Worm (Caenorhabditis elegans): Measurements from ENCODE around the gene flh-2.

flh-2 gene

ce11 chrIII:4952970-4953369, 1.0 kb downstream of the flh-2 start:
- no peak for TF ChIP-seq R02D3.7 (tag; optimal IDR thresholded peaks at IDR 0.05)
- TF ChIP-seq nhr-12 (tag; optimal IDR thresholded peaks at IDR 0.05), result no peak
- TF ChIP-seq nhr-21 (tag; optimal IDR thresholded peaks at IDR 0.05), result no peak
- no peak for TF ChIP-seq elt-1 (tag; optimal IDR thresholded peaks at IDR 0.05)
- no peak for TF ChIP-seq snpc-4 (tag; optimal IDR thresholded peaks at IDR 0.05)
- TF ChIP-seq nhr-25 (tag; optimal IDR thresholded peaks at IDR 0.05), result no peak
- no peak for TF ChIP-seq lin-13 (GFP tag; optimal IDR thresholded peaks at IDR 0.05)
- TF ChIP-seq elt-3 (tag; optimal IDR thresholded peaks at IDR 0.05), result no peak
- no peak for TF ChIP-seq zag-1 (tag; optimal IDR thresholded peaks at IDR 0.05)
- no peak for TF ChIP-seq skn-1 (tag; optimal IDR thresholded peaks at IDR 0.05)
- TF ChIP-seq ztf-1 (GFP tag; conservative IDR thresholded peaks at IDR 0.05), result no peak
- TF ChIP-seq fos-1 (tag; optimal IDR thresholded peaks at IDR 0.05), result no peak
- no peak for TF ChIP-seq nhr-6 (tag; optimal IDR thresholded peaks at IDR 0.05)
- TF ChIP-seq ztf-4 (tag; optimal IDR thresholded peaks at IDR 0.05), result no peak
- TF ChIP-seq sem-4 (tag; optimal IDR thresholded peaks at IDR 0.05), result no peak
- TF ChIP-seq alr-1 (tag; optimal IDR thresholded peaks at IDR 0.05), result no peak
- no peak for TF ChIP-seq nhr-77 (tag; optimal IDR thresholded peaks at IDR 0.05)
- TF ChIP-seq crh-2 (tag; optimal IDR thresholded peaks at IDR 0.05), result no peak
- no peak for TF ChIP-seq mab-5 (tag; optimal IDR thresholded peaks at IDR 0.05)

- TF ChIP-seq mbf-1 (tag; optimal IDR thresholded peaks at IDR 0.05) (no peak), F13H6.1 (tag; optimal IDR thresholded peaks at IDR 0.05) (no peak), lin-39 (tag; optimal IDR thresholded peaks at IDR 0.05) (no peak)
These were observed 4.6 kb downstream of the flh-2 start, which contains the start of gene C26E6.1 for ce11 chrIII:4956566-4956965. Gene C26E6.1, plus strand, starts transcription at chrIII:4956866.

ce11 chrIII:4960204-4960603, 8.3 kb downstream of the flh-2 start, which contains the start of gene C27F2.4:
Gene C27F2.4, minus strand, starts transcription at chrIII:4960304.
- TF ChIP-seq sem-4 (tag; optimal IDR thresholded peaks at IDR 0.05), result no peak
- TF ChIP-seq blmp-1 (tag; optimal IDR thresholded peaks at IDR 0.05; ENCODE audit: insufficient read depth), result no peak
- no peak for TF ChIP-seq snpc-4 (tag; optimal IDR thresholded peaks at IDR 0.05)
- no peak for TF ChIP-seq mbf-1 (tag; optimal IDR thresholded peaks at IDR 0.05)
- no peak for TF ChIP-seq F13H6.1 (tag; optimal IDR thresholded peaks at IDR 0.05)

ce11 chrIII:4961281-4961680, 9.4 kb downstream of the flh-2 start:
- TF ChIP-seq zag-1 (tag; optimal IDR thresholded peaks at IDR 0.05) (no peak), ztf-4 (tag; optimal IDR thresholded peaks at IDR 0.05) (no peak), unc-62 (GFP tag; optimal IDR thresholded peaks at IDR 0.05) (no peak), nhr-11 (tag; optimal IDR thresholded peaks at IDR 0.05) (no peak), ztf-11 (tag; optimal IDR thresholded peaks at IDR 0.05) (no peak), lsy-2 (tag; optimal IDR thresholded peaks at IDR 0.05) (no peak), alr-1 (tag; optimal IDR thresholded peaks at IDR 0.05) (no peak), blmp-1 (tag; optimal IDR thresholded peaks at IDR 0.05; ENCODE audit: insufficient read depth) (no peak), peb-1 (tag; optimal IDR thresholded peaks at IDR 0.05) (no peak), dmd-4 (tag; optimal IDR thresholded peaks at IDR 0.05) (no peak), crh-2 (tag; optimal IDR thresholded peaks at IDR 0.05) (no peak), sma-9 (GFP tag; optimal IDR thresholded peaks at IDR 0.05) (no peak), sma-9 (tag; optimal IDR thresholded peaks at IDR 0.05) (no peak), nhr-25 (tag; optimal IDR thresholded peaks at IDR 0.05) (no peak), sem-4 (tag; optimal IDR thresholded peaks at IDR 0.05) (no peak), nhr-21 (tag; optimal IDR thresholded peaks at IDR 0.05) (no peak), elt-3 (tag; optimal IDR thresholded peaks at IDR 0.05) (no peak)

- no peak for TF ChIP-seq skn-1 (tag; optimal IDR thresholded peaks at IDR 0.05)
These were observed 10.5 kb downstream of the flh-2 start, which contains the start of gene vps-22 for ce11 chrIII:4962393-4962792. Gene vps-22, minus strand, starts transcription at chrIII:4962493.

ce11 chrIII:4962886-4963285, 11.0 kb downstream of the flh-2 start, which contains the start of gene C27F2.9:
Gene C27F2.9, minus strand, starts transcription at chrIII:4963044.
- TF ChIP-seq mbf-1 (tag; optimal IDR thresholded peaks at IDR 0.05) (peak; percentile 26), Y55F3AM.14 (GFP tag; optimal IDR thresholded peaks at IDR 0.05) (peak; percentile 20), sma-9 (GFP tag; optimal IDR thresholded peaks at IDR 0.05) (peak; percentile 92), sma-9 (tag; optimal IDR thresholded peaks at IDR 0.05) (no peak), ama-1 (optimal IDR thresholded peaks at IDR 0.05) (peak; percentile 73), crh-2 (tag; optimal IDR thresholded peaks at IDR 0.05) (peak; percentile 93), ZK546.5 (tag; optimal IDR thresholded peaks at IDR 0.05) (peak; percentile 2), gmeb-1 (tag; optimal IDR thresholded peaks at IDR 0.05) (peak; percentile 100), unc-62 (GFP tag; optimal IDR thresholded peaks at IDR 0.05) (no peak), nhr-10 (tag; optimal IDR thresholded peaks at IDR 0.05) (peak; percentile 55), lin-11 (tag; optimal IDR thresholded peaks at IDR 0.05) (peak; percentile 62), nhr-129 (tag; optimal IDR thresholded peaks at IDR 0.05) (peak; percentile 78), ztf-4 (tag; optimal IDR thresholded peaks at IDR 0.05) (peak; percentile 55), ceh-82 (tag; optimal IDR thresholded peaks at IDR 0.05) (peak; percentile 36), mab-5 (tag; optimal IDR thresholded peaks at IDR 0.05) (peak; percentile 84), zag-1 (tag; optimal IDR thresholded peaks at IDR 0.05) (peak; percentile 40), nhr-23 (tag; optimal IDR thresholded peaks at IDR 0.05) (no peak), mdl-1 (tag; optimal IDR thresholded peaks at IDR 0.05) (peak in 1 of 2 experiments; percentile 34), nhr-6 (tag; optimal IDR thresholded peaks at IDR 0.05) (peak; percentile 72), ceh-16 (tag; optimal IDR thresholded peaks at IDR 0.05) (peak; percentile 11), nhr-25 (tag; optimal IDR thresholded peaks at IDR 0.05) (no peak), lin-13 (GFP tag; optimal IDR thresholded peaks at IDR 0.05) (peak; percentile 89), F13H6.1 (tag; optimal IDR thresholded peaks at IDR 0.05) (peak; percentile 85), ztf-1 (GFP tag; conservative IDR thresholded peaks at IDR 0.05) (no peak), ztf-11 (tag; optimal IDR thresholded peaks at IDR 0.05) (no peak), blmp-1 (tag; optimal IDR thresholded peaks at IDR 0.05; ENCODE audit: insufficient read depth) (peak; percentile 63)
